Fruit fly (Drosophila melanogaster): Measurements from ENCODE around the gene CG43867.
A peak's percentile ranks its signal among the peaks of the same experiment; 100 is the strongest.

Gene CG43867

dm6 chrX:824961-825360 lies 102.8 kb downstream of the CG43867 start:
- TF ChIP-seq CG32121 (GFP tag; IDR thresholded peaks at IDR 0.05) (no peak), CG8159 (tag; optimal IDR thresholded peaks at IDR 0.05) (no peak), CG17806 (tag; optimal IDR thresholded peaks at IDR 0.05) (no peak), CG10348 (GFP tag; IDR thresholded peaks at IDR 0.05) (no peak), CG8301 (tag; optimal IDR thresholded peaks at IDR 0.05) (no peak), D1 (tag; optimal IDR thresholded peaks at IDR 0.05) (no peak), CG34367 (tag; optimal IDR thresholded peaks at IDR 0.05) (no peak), CG9948 (tag; optimal IDR thresholded peaks at IDR 0.05) (no peak), Pif1B (GFP tag; optimal IDR thresholded peaks at IDR 0.05) (no peak), CG13204 (GFP tag; optimal IDR thresholded peaks at IDR 0.05) (no peak), rn (GFP tag; IDR thresholded peaks at IDR 0.05) (no peak)

dm6 chrX:805907-806306 lies 121.9 kb downstream of the CG43867 start, which contains the start of gene Sec22:
Sec22 (plus strand) TSS chrX:806076.
- TF ChIP-seq CG14655 (GFP tag; optimal IDR thresholded peaks at IDR 0.05): no peak
- peak; percentile 19 for TF ChIP-seq Snoo (tag; optimal IDR thresholded peaks at IDR 0.05)
- TF ChIP-seq CG34367 (tag; optimal IDR thresholded peaks at IDR 0.05): peak; percentile 2
- TF ChIP-seq CG4496 (GFP tag; IDR thresholded peaks at IDR 0.05): peak; percentile 44; the same call in 1 of the 3 replicates

dm6 chrX:804821-805220 lies 123.0 kb downstream of the CG43867 start, which contains the start of gene CG13358:
CG13358 (minus strand) TSS chrX:804921.
- TF ChIP-seq CG8301 (tag; optimal IDR thresholded peaks at IDR 0.05) (peak; percentile 14), CG15710 (tag; optimal IDR thresholded peaks at IDR 0.05) (no peak)

dm6 chrX:803370-803769 lies 124.4 kb downstream of the CG43867 start, which contains the start of gene CG13359:
CG13359 (minus strand) TSS chrX:803470.
- TF ChIP-seq CG10348 (GFP tag; IDR thresholded peaks at IDR 0.05): no peak
- no peak for TF ChIP-seq CG9948 (tag; optimal IDR thresholded peaks at IDR 0.05)
- no peak for TF ChIP-seq CG12605 (GFP tag; IDR thresholded peaks at IDR 0.05)
- no peak for TF ChIP-seq Snoo (tag; optimal IDR thresholded peaks at IDR 0.05)
- no peak for TF ChIP-seq Pif1A (GFP tag; optimal IDR thresholded peaks at IDR 0.05)
- no peak for TF ChIP-seq Pif1B (GFP tag; optimal IDR thresholded peaks at IDR 0.05)
- TF ChIP-seq gl (tag; optimal IDR thresholded peaks at IDR 0.05): no peak
- no peak for TF ChIP-seq CG34367 (tag; optimal IDR thresholded peaks at IDR 0.05)
- no peak for TF ChIP-seq fd96Ca (GFP tag; IDR thresholded peaks at IDR 0.05)
- no peak for TF ChIP-seq EcR (GFP tag; optimal IDR thresholded peaks at IDR 0.05)
- TF ChIP-seq CG17806 (tag; optimal IDR thresholded peaks at IDR 0.05): no peak
- TF ChIP-seq CG8159 (tag; optimal IDR thresholded peaks at IDR 0.05): no peak
- no peak for TF ChIP-seq CG4496 (GFP tag; IDR thresholded peaks at IDR 0.05)
- TF ChIP-seq CG15710 (tag; optimal IDR thresholded peaks at IDR 0.05): no peak
- TF ChIP-seq CG14655 (GFP tag; optimal IDR thresholded peaks at IDR 0.05): no peak
- TF ChIP-seq D1 (tag; optimal IDR thresholded peaks at IDR 0.05): no peak

- TF ChIP-seq rn (GFP tag; IDR thresholded peaks at IDR 0.05) (no peak), CG10348 (GFP tag; IDR thresholded peaks at IDR 0.05) (no peak)
These were observed 126.5 kb downstream of the CG43867 start, which contains the start of gene Rbf for dm6 chrX:801157-801872. Rbf (minus strand) TSS chrX:801479.

- TF ChIP-seq CG10348 (GFP tag; IDR thresholded peaks at IDR 0.05) (no peak), CG32121 (GFP tag; IDR thresholded peaks at IDR 0.05) (0 out of 2 replicates have a peak, but pooled peaks have one; percentile 14), fd96Ca (GFP tag; IDR thresholded peaks at IDR 0.05) (0 out of 3 replicates have a peak, but pooled peaks have one; percentile 58), EcR (GFP tag; optimal IDR thresholded peaks at IDR 0.05) (peak; percentile 53), CG17806 (tag; optimal IDR thresholded peaks at IDR 0.05) (no peak), Snoo (tag; optimal IDR thresholded peaks at IDR 0.05) (peak; percentile 5), CG12605 (GFP tag; IDR thresholded peaks at IDR 0.05) (no peak), Ets98B (GFP tag; IDR thresholded peaks at IDR 0.05) (peak; percentile 33; the same call in 1 of the 2 replicates), CG13204 (GFP tag; optimal IDR thresholded peaks at IDR 0.05) (peak; percentile 6)
These were observed 131.3 kb downstream of the CG43867 start for dm6 chrX:796397-796989.

- TF ChIP-seq CG17806 (tag; optimal IDR thresholded peaks at IDR 0.05) (no peak), CG8301 (tag; optimal IDR thresholded peaks at IDR 0.05) (no peak), Pif1A (GFP tag; optimal IDR thresholded peaks at IDR 0.05) (no peak), rn (GFP tag; IDR thresholded peaks at IDR 0.05) (no peak), CG8159 (tag; optimal IDR thresholded peaks at IDR 0.05) (no peak)
These were observed 134.9 kb downstream of the CG43867 start, which contains the start of gene CG16989 for dm6 chrX:792923-793322. CG16989 (plus strand) TSS chrX:793147.
